Fruit fly (Drosophila melanogaster) ovary, adult (tissue): ENCODE data around the gene CG32263.

Experiments used
- CG17801 ChIP-seq: fragments of 200-800 bp; optimal IDR thresholded peaks from 2 replicates; lab custom pipeline; 2019; ENCODE audit warnings: missing biosample characterization, mild to moderate bottlenecking, missing genetic modification characterization, moderate library complexity; ENCODE audit not compliant: partially characterized antibody

Gene CG32263

DNA sequence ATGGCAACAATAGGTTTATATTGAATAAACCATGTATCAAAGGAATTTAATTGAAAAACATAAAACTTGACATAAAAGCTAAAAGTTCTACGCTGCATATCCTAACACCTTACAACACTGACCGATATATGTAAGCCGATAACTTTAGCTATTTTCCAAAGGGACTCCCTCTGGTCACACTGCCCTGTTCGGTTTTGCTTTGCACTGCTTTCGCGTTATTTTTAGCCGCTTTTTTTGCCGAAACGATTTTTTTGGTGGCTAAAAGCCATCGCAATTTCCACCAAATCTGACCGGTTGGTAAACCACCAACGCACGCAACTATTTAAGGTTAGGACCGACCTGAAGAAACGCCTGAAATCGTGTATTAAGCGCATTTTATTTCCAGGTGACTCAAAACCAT is at the start of gene CG32263, which contains the start of gene PIG-B:
TSS of gene CG32263 (minus strand) at position 26 of the 400 bp plus-strand sequence.
TSS of gene PIG-B (plus strand) at position 175 of the 400 bp plus-strand sequence.
- no peak for TF ChIP-seq CG17801 (GFP tag; lab: Kevin White, UChicago)

DNA sequence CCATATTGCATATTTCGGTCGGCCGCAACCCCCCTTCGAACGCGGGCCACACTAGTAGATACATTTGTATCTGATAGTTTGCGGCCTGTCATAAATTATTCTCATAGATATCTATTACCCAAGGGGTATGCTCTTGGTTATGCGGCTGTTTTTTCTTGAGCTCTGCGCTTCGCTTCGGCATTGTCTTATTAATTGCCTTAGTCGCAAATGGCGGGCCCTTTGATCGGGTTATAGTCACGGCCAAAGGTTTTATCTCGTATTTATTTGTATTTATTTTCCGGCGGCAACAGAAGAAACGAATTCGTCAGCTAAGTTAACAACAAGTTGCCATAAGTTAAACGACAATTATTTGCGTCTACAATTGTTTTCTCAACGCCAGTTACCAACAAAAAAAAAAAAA is 45.1 kb upstream of the CG32263 start:
- no peak for TF ChIP-seq CG17801 (GFP tag; lab: Kevin White, UChicago)

- no peak for TF ChIP-seq CG17801 (GFP tag; lab: Kevin White, UChicago)
These were observed 44.5 kb upstream of the CG32263 start for dm6 chr3L:3855194-3855980.

DNA sequence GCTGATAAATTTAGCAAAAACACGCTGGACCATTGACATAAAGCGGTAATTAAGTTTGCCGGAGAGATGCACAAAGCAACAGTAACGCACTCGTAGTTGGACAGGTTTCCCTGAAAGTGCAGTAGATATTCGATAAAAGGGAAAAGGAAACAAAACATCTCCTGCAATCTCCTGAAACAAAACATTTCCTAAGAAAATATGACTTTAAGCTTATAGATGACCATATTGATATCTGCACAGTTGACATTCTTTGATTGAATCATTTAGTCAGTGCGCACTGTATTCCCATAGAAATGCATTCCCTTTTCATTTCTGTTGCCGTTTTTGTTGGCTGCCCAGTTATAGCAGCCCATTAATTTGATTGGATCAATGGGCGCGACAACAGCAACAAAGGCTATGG is 41.9 kb upstream of the CG32263 start:
- no peak for TF ChIP-seq CG17801 (GFP tag; lab: Kevin White, UChicago)

dm6 chr3L:3851847-3852246 is 40.9 kb upstream of the CG32263 start:
- TF ChIP-seq CG17801 (GFP tag; lab: Kevin White, UChicago) = no peak

- TF ChIP-seq CG17801 (GFP tag; lab: Kevin White, UChicago) = no peak
These were observed 40.1 kb upstream of the CG32263 start for dm6 chr3L:3851048-3851447.

DNA sequence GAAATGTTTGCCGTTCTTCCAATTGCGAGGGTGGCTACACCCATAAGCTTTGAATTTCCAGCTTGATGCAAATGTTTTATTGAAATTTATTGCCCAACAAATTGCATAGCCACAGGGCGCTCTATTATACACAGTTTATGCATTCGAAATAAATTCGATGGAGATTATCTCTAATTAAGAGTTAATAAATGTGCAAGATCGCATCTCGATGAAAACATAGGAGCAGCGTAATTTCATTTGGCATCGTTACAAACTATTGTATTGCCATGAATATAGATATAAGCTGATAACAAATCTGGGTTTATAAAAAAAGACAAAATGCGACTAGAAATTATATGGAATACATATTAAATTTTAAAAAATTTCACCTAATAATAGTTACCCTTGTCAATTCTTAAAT is 39.6 kb upstream of the CG32263 start:
- TF ChIP-seq CG17801 (GFP tag; lab: Kevin White, UChicago) = no peak

dm6 chr3L:3849763-3850162 is 38.8 kb upstream of the CG32263 start:
- TF ChIP-seq CG17801 (GFP tag; lab: Kevin White, UChicago) = no peak

- no peak for TF ChIP-seq CG17801 (GFP tag; lab: Kevin White, UChicago)
These were observed 37.9 kb upstream of the CG32263 start for dm6 chr3L:3848687-3849270.

dm6 chr3L:3847810-3848326 is 37.0 kb upstream of the CG32263 start:
- TF ChIP-seq CG17801 (GFP tag; lab: Kevin White, UChicago) = no peak

DNA sequence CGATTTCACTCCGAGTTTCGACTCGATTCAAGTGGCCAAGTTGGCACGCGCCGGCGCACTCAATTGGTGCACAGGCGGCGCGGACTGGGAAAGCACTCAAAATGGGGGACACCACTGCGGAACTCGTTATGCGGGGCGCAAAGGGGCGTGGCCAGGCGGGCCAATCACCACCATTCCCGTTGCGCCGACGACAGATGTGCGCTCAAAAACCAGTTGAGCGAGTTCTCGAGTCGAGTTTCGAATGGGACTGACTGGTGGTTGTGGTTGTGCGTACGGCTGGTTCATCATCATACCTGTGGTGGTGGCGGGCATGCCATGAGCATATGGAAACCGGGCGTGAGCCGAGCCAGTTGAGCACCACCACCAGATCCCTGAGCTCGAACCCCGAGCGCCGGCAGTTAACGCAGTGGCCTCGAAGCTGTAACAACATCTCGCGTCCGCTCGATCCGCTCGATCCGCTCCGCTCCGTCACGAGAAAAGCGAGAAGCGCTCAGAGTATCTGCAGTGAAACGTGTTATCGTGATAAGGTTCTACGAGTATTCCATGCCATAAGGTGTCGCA is 35.0 kb upstream of the CG32263 start, which contains the start of gene Awh:
TSS of gene Awh (plus strand) at position 392 of the 561 bp plus-strand sequence.
- no peak for TF ChIP-seq CG17801 (GFP tag; lab: Kevin White, UChicago)

dm6 chr3L:3842981-3843701 is 32.2 kb upstream of the CG32263 start:
- no peak for TF ChIP-seq CG17801 (GFP tag; lab: Kevin White, UChicago)

- TF ChIP-seq CG17801 (GFP tag; lab: Kevin White, UChicago) = no peak
These were observed 17.2 kb upstream of the CG32263 start for dm6 chr3L:3828111-3828510.

DNA sequence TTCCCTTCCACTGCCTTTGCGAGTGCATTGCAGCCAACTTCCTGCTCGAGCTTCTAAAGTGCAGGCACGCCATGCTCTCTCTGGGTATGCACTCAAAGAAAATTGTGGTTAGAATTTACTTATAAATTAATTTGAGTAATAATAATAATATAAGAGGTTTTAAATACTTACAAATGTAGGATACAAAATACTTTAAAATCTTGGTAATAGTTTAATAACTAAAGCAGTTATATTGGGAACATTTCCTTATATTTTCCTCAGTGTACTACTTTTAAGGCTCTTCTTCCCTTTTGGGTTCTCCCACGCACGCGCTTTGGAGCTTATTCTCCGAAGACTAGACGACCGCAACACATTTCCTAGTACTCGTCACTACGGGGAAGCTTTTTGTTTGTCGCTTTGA is 15.6 kb upstream of the CG32263 start:
- TF ChIP-seq CG17801 (GFP tag; lab: Kevin White, UChicago) = no peak

DNA sequence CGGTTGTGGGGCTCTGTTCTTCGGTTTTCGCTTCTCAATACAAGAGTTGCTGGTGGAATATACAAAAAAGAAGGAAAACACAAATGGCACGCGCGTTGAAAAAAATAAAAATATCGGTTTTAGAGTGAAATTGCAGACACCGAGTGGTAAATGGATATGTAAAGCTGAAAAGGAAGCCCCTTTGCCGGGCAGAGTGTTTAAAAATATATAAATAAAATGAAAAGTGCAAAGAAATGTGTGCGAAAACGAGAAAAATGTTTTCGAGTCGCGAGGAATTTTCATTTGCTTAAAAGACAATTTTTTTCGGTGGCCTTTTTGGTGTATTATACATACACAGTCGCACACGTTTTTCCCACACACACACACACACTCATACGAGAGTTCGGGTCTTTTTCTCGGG is 15.0 kb upstream of the CG32263 start:
- TF ChIP-seq CG17801 (GFP tag; lab: Kevin White, UChicago) = no peak
